Fruit fly (Drosophila melanogaster): ENCODE results near the gene CG4836.

CG4836 gene

dm6 chr3R:19996433-19996832 lies 17.2 kb upstream of the CG4836 start:
- peak; percentile 12 for TF ChIP-seq gem (tag; optimal IDR thresholded peaks at IDR 0.05)
- TF ChIP-seq D19A (tag; optimal IDR thresholded peaks at IDR 0.05): peak; percentile 69
- no peak for TF ChIP-seq CG17568 (GFP tag; optimal IDR thresholded peaks at IDR 0.05)
- TF ChIP-seq al (GFP tag; IDR thresholded peaks at IDR 0.05): no peak
- peak; percentile 44 for TF ChIP-seq Ets65A (GFP tag)

dm6 chr3R:19997526-19998070 lies 16.1 kb upstream of the CG4836 start:
- TF ChIP-seq CG2875 (GFP tag; optimal IDR thresholded peaks at IDR 0.05) (no peak), CG18764 (GFP tag; optimal IDR thresholded peaks at IDR 0.05) (no peak), trh (GFP tag; optimal IDR thresholded peaks at IDR 0.05) (no peak), CG6791 (GFP tag; IDR thresholded peaks at IDR 0.05; ENCODE audit: partially characterized antibody) (no peak), CG7987 (GFP tag; optimal IDR thresholded peaks at IDR 0.05) (no peak), CG15601 (tag; optimal IDR thresholded peaks at IDR 0.05) (no peak), twi (tag; optimal IDR thresholded peaks at IDR 0.05) (peak; percentile 99), z (GFP tag; IDR thresholded peaks at IDR 0.05) (no peak), Bdp1 (GFP tag; optimal IDR thresholded peaks at IDR 0.05) (no peak), Camta (GFP tag; optimal IDR thresholded peaks at IDR 0.05) (no peak), CG34224 (GFP tag; IDR thresholded peaks at IDR 0.05; ENCODE audit: partially characterized antibody) (no peak), CG10565 (GFP tag; optimal IDR thresholded peaks at IDR 0.05) (no peak), gsb (GFP tag; IDR thresholded peaks at IDR 0.05) (no peak), BtbVII (GFP tag; optimal IDR thresholded peaks at IDR 0.05) (no peak), insv (GFP tag; optimal IDR thresholded peaks at IDR 0.05) (peak in 1 of 2 experiments; percentile 54), BEAF-32 (GFP tag; optimal IDR thresholded peaks at IDR 0.05) (no peak), al (GFP tag; IDR thresholded peaks at IDR 0.05) (no peak), cato (GFP tag; optimal IDR thresholded peaks at IDR 0.05; ENCODE audit: borderline replicate concordance) (no peak), YL-1 (GFP tag; optimal IDR thresholded peaks at IDR 0.05) (no peak), tll (GFP tag; optimal IDR thresholded peaks at IDR 0.05) (peak in 1 of 2 experiments; percentile 41), mam (GFP tag; optimal IDR thresholded peaks at IDR 0.05) (no peak), pnt (GFP tag; optimal IDR thresholded peaks at IDR 0.05) (no peak), CG7928 (GFP tag; optimal IDR thresholded peaks at IDR 0.05) (no peak), CG9817 (tag; optimal IDR thresholded peaks at IDR 0.05) (no peak), Dek (tag; optimal IDR thresholded peaks at IDR 0.05) (no peak), Elba2 (GFP tag; optimal IDR thresholded peaks at IDR 0.05) (no peak), chif (GFP tag; optimal IDR thresholded peaks at IDR 0.05) (no peak), Dip3 (GFP tag; optimal IDR thresholded peaks at IDR 0.05) (no peak), CG7839 (tag; optimal IDR thresholded peaks at IDR 0.05) (no peak), zen2 (GFP tag; IDR thresholded peaks at IDR 0.05; ENCODE audit: partially characterized antibody) (no peak), odd (GFP tag; optimal IDR thresholded peaks at IDR 0.05) (peak; percentile 40), gcm (GFP tag; optimal IDR thresholded peaks at IDR 0.05) (no peak), CG1233 (GFP tag; optimal IDR thresholded peaks at IDR 0.05) (no peak), sob (GFP tag; IDR thresholded peaks at IDR 0.05) (no peak), CG6272 (GFP tag; IDR thresholded peaks at IDR 0.05) (no peak), ci (GFP tag; IDR thresholded peaks at IDR 0.05) (0 out of 3 replicates have a peak, but pooled peaks have one; percentile 6), CG11723 (GFP tag; optimal IDR thresholded peaks at IDR 0.05) (no peak), Dad (GFP tag; optimal IDR thresholded peaks at IDR 0.05) (no peak), CG2199 (GFP tag; IDR thresholded peaks at IDR 0.05) (peak; percentile 82; the same call in 2 of the 3 replicates), sens (GFP tag) (no peak), CG10321 (GFP tag; IDR thresholded peaks at IDR 0.05) (no peak), Kr (GFP tag; optimal IDR thresholded peaks at IDR 0.05) (peak; percentile 17), lab (GFP tag; optimal IDR thresholded peaks at IDR 0.05) (no peak), CG4617 (GFP tag; optimal IDR thresholded peaks at IDR 0.05; ENCODE audit: borderline replicate concordance) (no peak)
